In the genomic region with DNA sequence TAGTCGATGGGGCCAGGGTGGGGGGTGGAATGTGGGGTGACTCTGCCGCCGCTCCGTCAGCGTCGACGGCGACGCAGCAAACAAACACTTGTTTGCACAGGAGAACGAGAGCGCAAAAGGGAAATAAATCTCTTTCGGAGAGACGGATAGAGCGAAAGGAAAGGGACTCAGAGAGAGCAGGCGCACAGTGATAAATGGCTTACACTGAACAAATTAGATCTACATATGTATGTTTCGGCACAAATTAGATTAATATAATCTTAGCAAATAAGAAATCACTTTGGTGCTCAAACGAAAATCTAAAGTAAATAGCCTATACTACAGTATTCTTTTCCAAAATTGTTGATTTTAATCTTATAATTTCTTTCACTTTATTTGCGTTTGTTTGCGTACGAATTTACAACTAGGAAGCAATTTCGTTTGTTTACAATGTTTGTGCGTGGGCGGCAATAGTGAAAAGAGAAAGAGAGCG, we compare ENCODE assay signal across 5 fruit fly cellular contexts.
TF ChIP-seq lines count a peak whose summit lies in the region.

No protein-coding gene starts in this region.

TF ChIP-seq in whole organism, adult, 20 proteins besides CTCF, POLR2A, EP300 and RAD21 (continued from another document):
- peak; percentile 76 for TF ChIP-seq CG5204 (GFP tag; optimal IDR thresholded peaks at IDR 0.05; lab: Kevin White, UChicago)
- TF ChIP-seq CG1620 (GFP tag; optimal IDR thresholded peaks at IDR 0.05; lab: Kevin White, UChicago) = peak; percentile 37
- TF ChIP-seq ovo (GFP tag; optimal IDR thresholded peaks at IDR 0.05; lab: Kevin White, UChicago) = peak; percentile 12
- peak; percentile 83 for TF ChIP-seq CG33017 (tag; optimal IDR thresholded peaks at IDR 0.05; lab: Kevin White, UChicago)

TF ChIP-seq in whole organism, embryonic, 481 proteins besides CTCF, POLR2A, EP300 and RAD21 (continued from another document and continues in another):
- peak; percentile 91 for TF ChIP-seq CG6175 (GFP tag; IDR thresholded peaks at IDR 0.05; lab: Robert Waterston, UW)
- TF ChIP-seq B-H1 (GFP tag; IDR thresholded peaks at IDR 0.05; lab: Robert Waterston, UW) = peak; percentile 92
- peak; percentile 29 for TF ChIP-seq pfk (GFP tag; optimal IDR thresholded peaks at IDR 0.05; lab: Kevin White, UChicago)
- TF ChIP-seq CG5245 (GFP tag; optimal IDR thresholded peaks at IDR 0.05; lab: Kevin White, UChicago) = peak; percentile 62
- TF ChIP-seq exex (tag; optimal IDR thresholded peaks at IDR 0.05; lab: Kevin White, UChicago) = peak; percentile 63
- TF ChIP-seq otp (GFP tag; IDR thresholded peaks at IDR 0.05; lab: Robert Waterston, UW) = peak; percentile 94
- TF ChIP-seq CG8765 (GFP tag; IDR thresholded peaks at IDR 0.05; lab: Robert Waterston, UW) = peak; percentile 94
- TF ChIP-seq oc (tag; optimal IDR thresholded peaks at IDR 0.05; lab: Kevin White, UChicago) = peak; percentile 98
- TF ChIP-seq Sox102F (GFP tag; optimal IDR thresholded peaks at IDR 0.05; lab: Kevin White, UChicago) = peak; percentile 96
- peak; percentile 39 for TF ChIP-seq CG10565 (GFP tag; optimal IDR thresholded peaks at IDR 0.05; lab: Kevin White, UChicago)
- peak; percentile 86 for TF ChIP-seq CG7372 (GFP tag; IDR thresholded peaks at IDR 0.05; lab: Robert Waterston, UW)
- TF ChIP-seq Kr (GFP tag; optimal IDR thresholded peaks at IDR 0.05; lab: Kevin White, UChicago) = peak; percentile 76
- TF ChIP-seq Taf1 (GFP tag; IDR thresholded peaks at IDR 0.05; lab: Robert Waterston, UW) = peak; percentile 88
- peak; percentile 91; the same call in 2 of the 3 replicates for TF ChIP-seq CG3726 (GFP tag; IDR thresholded peaks at IDR 0.05; lab: Robert Waterston, UW)
- peak; percentile 66 for TF ChIP-seq CG15073 (GFP tag; optimal IDR thresholded peaks at IDR 0.05; lab: Kevin White, UChicago)
- peak; percentile 66; the same call in 2 of the 3 replicates for TF ChIP-seq Optix (GFP tag; IDR thresholded peaks at IDR 0.05; lab: Robert Waterston, UW)
- TF ChIP-seq Elba2 (GFP tag; optimal IDR thresholded peaks at IDR 0.05; lab: Kevin White, UChicago) = peak; percentile 68
- TF ChIP-seq zen (tag; optimal IDR thresholded peaks at IDR 0.05; lab: Kevin White, UChicago) = peak; percentile 95
- TF ChIP-seq dan (GFP tag; IDR thresholded peaks at IDR 0.05; lab: Robert Waterston, UW) = peak; percentile 80; the same call in 1 of the 2 replicates
- TF ChIP-seq slbo (GFP tag; IDR thresholded peaks at IDR 0.05; lab: Robert Waterston, UW) = peak; percentile 95
- TF ChIP-seq CG7928 (GFP tag; optimal IDR thresholded peaks at IDR 0.05; lab: Kevin White, UChicago) = peak; percentile 48
- peak; percentile 82 to 91 for TF ChIP-seq dpn (GFP tag; optimal IDR thresholded peaks at IDR 0.05; lab: Kevin White, UChicago)
- TF ChIP-seq Asciz (GFP tag; optimal IDR thresholded peaks at IDR 0.05; lab: Kevin White, UChicago) = peak; percentile 96
- peak; percentile 86 for TF ChIP-seq CG7745 (tag; optimal IDR thresholded peaks at IDR 0.05; lab: Kevin White, UChicago)
- peak; percentile 84 for TF ChIP-seq CG15479 (GFP tag; optimal IDR thresholded peaks at IDR 0.05; lab: Kevin White, UChicago)
- peak; percentile 95 for TF ChIP-seq CG18262 (tag; optimal IDR thresholded peaks at IDR 0.05; lab: Kevin White, UChicago)
- TF ChIP-seq ranshi (GFP tag; IDR thresholded peaks at IDR 0.05; lab: Robert Waterston, UW) = peak; percentile 94
- TF ChIP-seq Fer3 (tag; optimal IDR thresholded peaks at IDR 0.05; lab: Kevin White, UChicago) = peak; percentile 93
- no peak for TF ChIP-seq mld (GFP tag; IDR thresholded peaks at IDR 0.05; lab: Robert Waterston, UW; ENCODE audit: partially characterized antibody)
- TF ChIP-seq NK7.1 (GFP tag; optimal IDR thresholded peaks at IDR 0.05; lab: Kevin White, UChicago) = peak; percentile 60

TF ChIP-seq in whole organism, prepupa, 60 proteins besides CTCF, POLR2A, EP300 and RAD21 (continued from another document and continues in another):
- TF ChIP-seq salr (GFP tag; optimal IDR thresholded peaks at IDR 0.05; lab: Kevin White, UChicago) (peak; percentile 78 to 87), CG31627 (GFP tag; optimal IDR thresholded peaks at IDR 0.05; lab: Kevin White, UChicago) (peak; percentile 93), CG6854 (GFP tag; optimal IDR thresholded peaks at IDR 0.05; lab: Kevin White, UChicago) (peak; percentile 73), Met (GFP tag; optimal IDR thresholded peaks at IDR 0.05; lab: Kevin White, UChicago) (peak; percentile 92), Eip75B (GFP tag; optimal IDR thresholded peaks at IDR 0.05; lab: Kevin White, UChicago) (peak; percentile 92), achi (GFP tag; optimal IDR thresholded peaks at IDR 0.05; lab: Kevin White, UChicago) (peak; percentile 91), CG3032 (tag; optimal IDR thresholded peaks at IDR 0.05; lab: Kevin White, UChicago) (peak; percentile 93), spab (GFP tag; optimal IDR thresholded peaks at IDR 0.05; lab: Kevin White, UChicago) (peak; percentile 86), Blimp-1 (GFP tag; optimal IDR thresholded peaks at IDR 0.05; lab: Kevin White, UChicago) (peak; percentile 65), Hr4 (GFP tag; optimal IDR thresholded peaks at IDR 0.05; lab: Kevin White, UChicago) (peak; percentile 90), CG11762 (GFP tag; optimal IDR thresholded peaks at IDR 0.05; lab: Kevin White, UChicago; ENCODE audit: insufficient read depth) (peak; percentile 95), Sox102F (GFP tag; optimal IDR thresholded peaks at IDR 0.05; lab: Kevin White, UChicago) (peak; percentile 87), Ets21C (GFP tag; optimal IDR thresholded peaks at IDR 0.05; lab: Kevin White, UChicago) (peak; percentile 89), CG11902 (GFP tag; optimal IDR thresholded peaks at IDR 0.05; lab: Kevin White, UChicago) (peak; percentile 76), CG6808 (GFP tag; optimal IDR thresholded peaks at IDR 0.05; lab: Kevin White, UChicago) (peak; percentile 85), CG10669 (GFP tag; optimal IDR thresholded peaks at IDR 0.05; lab: Kevin White, UChicago) (peak; percentile 94), fkh (GFP tag; optimal IDR thresholded peaks at IDR 0.05; lab: Kevin White, UChicago) (peak; percentile 91), Gug (GFP tag; IDR thresholded peaks at IDR 0.05; lab: Robert Waterston, UW) (peak; percentile 93), topi (GFP tag; optimal IDR thresholded peaks at IDR 0.05; lab: Kevin White, UChicago) (peak; percentile 90), CG9139 (GFP tag; optimal IDR thresholded peaks at IDR 0.05; lab: Kevin White, UChicago) (peak; percentile 69), CG3919 (GFP tag; optimal IDR thresholded peaks at IDR 0.05; lab: Kevin White, UChicago) (peak; percentile 89), Sox14 (GFP tag; optimal IDR thresholded peaks at IDR 0.05; lab: Kevin White, UChicago) (peak; percentile 93), svp (GFP tag; lab: Kevin White, UChicago) (peak; percentile 93), dac (GFP tag; optimal IDR thresholded peaks at IDR 0.05; lab: Kevin White, UChicago) (peak; percentile 53), OdsH (GFP tag; optimal IDR thresholded peaks at IDR 0.05; lab: Kevin White, UChicago) (peak; percentile 91), CG8119 (GFP tag; IDR thresholded peaks at IDR 0.05; lab: Robert Waterston, UW) (peak; percentile 95), Smox (GFP tag; optimal IDR thresholded peaks at IDR 0.05; lab: Kevin White, UChicago) (peak; percentile 90), Ets96B (tag; optimal IDR thresholded peaks at IDR 0.05; lab: Kevin White, UChicago) (peak; percentile 91), CG6792 (GFP tag; optimal IDR thresholded peaks at IDR 0.05; lab: Kevin White, UChicago) (peak; percentile 92), fd85E (GFP tag; optimal IDR thresholded peaks at IDR 0.05; lab: Kevin White, UChicago) (peak; percentile 66), eg (GFP tag; IDR thresholded peaks at IDR 0.05; lab: Robert Waterston, UW) (peak; percentile 96)

TF ChIP-seq in whole organism, pupa, 21 proteins besides CTCF, POLR2A, EP300 and RAD21 (continued from another document):
- TF ChIP-seq CG13204 (GFP tag; optimal IDR thresholded peaks at IDR 0.05; lab: Kevin White, UChicago) = peak; percentile 75
- peak; percentile 84 for TF ChIP-seq Pif1A (GFP tag; optimal IDR thresholded peaks at IDR 0.05; lab: Kevin White, UChicago)

TF ChIP-seq in whole organism, wandering third instar larva, 38 proteins besides CTCF, POLR2A, EP300 and RAD21 (continued from another document):
- TF ChIP-seq psq (GFP tag; optimal IDR thresholded peaks at IDR 0.05; lab: Kevin White, UChicago) = peak; percentile 79
- peak; percentile 80 for TF ChIP-seq Hnf4 (GFP tag; optimal IDR thresholded peaks at IDR 0.05; lab: Kevin White, UChicago)
- no peak for TF ChIP-seq usp (GFP tag; optimal IDR thresholded peaks at IDR 0.05; lab: Kevin White, UChicago)
- TF ChIP-seq dmrt93B (GFP tag; optimal IDR thresholded peaks at IDR 0.05; lab: Kevin White, UChicago) = peak; percentile 80
- no peak for TF ChIP-seq Mio (GFP tag; optimal IDR thresholded peaks at IDR 0.05; lab: Kevin White, UChicago)
- TF ChIP-seq GATAd (GFP tag; optimal IDR thresholded peaks at IDR 0.05; lab: Kevin White, UChicago) = peak; percentile 38
- TF ChIP-seq br (GFP tag; optimal IDR thresholded peaks at IDR 0.05; lab: Kevin White, UChicago) = peak; percentile 85
- peak; percentile 82 for TF ChIP-seq Dif (GFP tag; optimal IDR thresholded peaks at IDR 0.05; lab: Kevin White, UChicago; ENCODE audit: partially characterized antibody)
- peak in 1 of 2 experiments; percentile 85 for TF ChIP-seq foxo (GFP tag; optimal IDR thresholded peaks at IDR 0.05; lab: Kevin White, UChicago)
- peak; percentile 33 for TF ChIP-seq Rel (GFP tag; optimal IDR thresholded peaks at IDR 0.05; lab: Kevin White, UChicago)
- peak; percentile 30 for TF ChIP-seq Rel (tag; optimal IDR thresholded peaks at IDR 0.05; lab: Kevin White, UChicago)
- TF ChIP-seq lola (GFP tag; optimal IDR thresholded peaks at IDR 0.05; lab: Kevin White, UChicago) = no peak
- TF ChIP-seq CG9705 (GFP tag; optimal IDR thresholded peaks at IDR 0.05; lab: Kevin White, UChicago) = peak; percentile 44
- TF ChIP-seq HLH106 (tag; optimal IDR thresholded peaks at IDR 0.05; lab: Kevin White, UChicago) = peak; percentile 85
- peak; percentile 87 for TF ChIP-seq OdsH (GFP tag; optimal IDR thresholded peaks at IDR 0.05; lab: Kevin White, UChicago)
- no peak for TF ChIP-seq CG32264 (GFP tag; optimal IDR thresholded peaks at IDR 0.05; lab: Kevin White, UChicago)
- peak; percentile 44 for TF ChIP-seq CrebA (GFP tag; optimal IDR thresholded peaks at IDR 0.05; lab: Kevin White, UChicago; ENCODE audit: borderline replicate concordance)
- TF ChIP-seq jim (GFP tag; optimal IDR thresholded peaks at IDR 0.05; lab: Kevin White, UChicago) = no peak
- peak; percentile 63 for TF ChIP-seq Jra (GFP tag; optimal IDR thresholded peaks at IDR 0.05; lab: Kevin White, UChicago)
